Fruit fly (Drosophila melanogaster) whole organism, embryonic: Measurements from ENCODE around the gene CG1774.
A peak's percentile ranks its signal among the peaks of the same experiment; 100 is the strongest.

Experiments used
- Antp ChIP-seq: fragments of 200-800 bp; sonication (Bioruptor generic); optimal IDR thresholded peaks from 3 replicates; lab custom pipeline; 2016; ENCODE audit warnings: missing biosample characterization, missing genetic modification characterization
- Asciz ChIP-seq: fragments of 200-800 bp; sonication (Bioruptor generic); optimal IDR thresholded peaks from 2 replicates; lab custom pipeline; 2017; ENCODE audit warnings: missing biosample characterization, mild to moderate bottlenecking, missing genetic modification characterization, missing genetic modification reagents
- B-H2 ChIP-seq: fragments of 200-800 bp; sonication (Bioruptor generic); optimal IDR thresholded peaks from 2 replicates; lab custom pipeline; 2018; ENCODE audit warnings: missing biosample characterization, mild to moderate bottlenecking, missing genetic modification characterization
- BtbVII ChIP-seq: fragments of 200-800 bp; sonication (Bioruptor generic); optimal IDR thresholded peaks from 3 replicates; lab custom pipeline; 2017; ENCODE audit warnings: missing biosample characterization, mild to moderate bottlenecking, missing genetic modification characterization
- CG10321 ChIP-seq: fragments of 200-800 bp; sonication (Bioruptor generic); IDR thresholded peaks from 2 replicates; pipeline ENCODE4 v1.3.6; 2022; ENCODE audit warnings: missing biosample characterization, missing genetic modification characterization
- CG1233 ChIP-seq: fragments of 200-800 bp; sonication (Bioruptor generic); optimal IDR thresholded peaks from 4 replicates; lab custom pipeline; 2018; ENCODE audit warnings: missing biosample characterization, mild to moderate bottlenecking, missing genetic modification characterization
- CG13296 ChIP-seq: fragments of 200-800 bp; sonication (Bioruptor generic); optimal IDR thresholded peaks from 3 replicates; lab custom pipeline; 2018; ENCODE audit warnings: missing biosample characterization, mild to moderate bottlenecking, missing genetic modification characterization
- CG13775 ChIP-seq: fragments of 200-800 bp; sonication (Bioruptor generic); optimal IDR thresholded peaks from 3 replicates; lab custom pipeline; 2017; ENCODE audit warnings: missing biosample characterization, mild to moderate bottlenecking, missing genetic modification characterization
- CG13894 ChIP-seq: fragments of 200-800 bp; sonication (Bioruptor generic); optimal IDR thresholded peaks from 3 replicates; lab custom pipeline; 2018; ENCODE audit warnings: missing biosample characterization, mild to moderate bottlenecking, missing genetic modification characterization, moderate library complexity
- CG14710 ChIP-seq: fragments of 200-800 bp; sonication (Bioruptor generic); optimal IDR thresholded peaks from 3 replicates; lab custom pipeline; 2019; ENCODE audit warnings: missing biosample characterization, mild to moderate bottlenecking, missing genetic modification characterization, moderate library complexity
- CG15011 ChIP-seq: fragments of 200-800 bp; sonication (Bioruptor generic); optimal IDR thresholded peaks from 3 replicates; lab custom pipeline; 2018; ENCODE audit warnings: missing biosample characterization, mild to moderate bottlenecking, missing genetic modification characterization
- CG15601 ChIP-seq: fragments of 200-800 bp; sonication (Bioruptor generic); optimal IDR thresholded peaks from 3 replicates; lab custom pipeline; 2019; ENCODE audit warnings: missing biosample characterization, mild to moderate bottlenecking, missing genetic modification characterization, moderate library complexity
- CG16815 ChIP-seq: fragments of 200-800 bp; sonication (Bioruptor generic); optimal IDR thresholded peaks from 3 replicates; lab custom pipeline; 2017; ENCODE audit warnings: missing biosample characterization, mild to moderate bottlenecking, missing genetic modification characterization
- CG17612 ChIP-seq: fragments of 200-800 bp; sonication (Bioruptor generic); IDR thresholded peaks from 2 replicates; pipeline ENCODE4 v1.3.6; 2022; ENCODE audit warnings: missing biosample characterization, missing genetic modification characterization
- CG17912 ChIP-seq: fragments of 200-800 bp; sonication (Bioruptor generic); optimal IDR thresholded peaks from 2 replicates; lab custom pipeline; 2018; ENCODE audit warnings: missing biosample characterization, mild to moderate bottlenecking, missing genetic modification characterization
- CG18599 ChIP-seq: fragments of 200-800 bp; sonication (Bioruptor generic); optimal IDR thresholded peaks from 3 replicates; lab custom pipeline; 2017; ENCODE audit warnings: missing biosample characterization, missing genetic modification characterization, mild to moderate bottlenecking, moderate library complexity, missing genetic modification reagents
- CG2120 ChIP-seq: fragments of 200-800 bp; sonication (Bioruptor generic); optimal IDR thresholded peaks from 3 replicates; lab custom pipeline; 2016; ENCODE audit warnings: missing biosample characterization, missing genetic modification characterization
- CG2129 ChIP-seq: fragments of 200-800 bp; sonication (Bioruptor generic); IDR thresholded peaks from 2 replicates; pipeline ENCODE4 v1.3.6; 2022; ENCODE audit warnings: missing biosample characterization, missing genetic modification characterization; ENCODE audit not compliant: partially characterized antibody
- CG30431 ChIP-seq: fragments of 200-800 bp; sonication (Bioruptor generic); optimal IDR thresholded peaks from 2 replicates; lab custom pipeline; 2017; ENCODE audit warnings: missing biosample characterization, missing genetic modification characterization
- CG32532 ChIP-seq: fragments of 200-800 bp; sonication (Bioruptor generic); IDR thresholded peaks from 2 replicates; pipeline ENCODE4 v1.3.6; 2022; ENCODE audit warnings: missing biosample characterization, missing genetic modification characterization
- CG8290 ChIP-seq, 3 experiments: fragments of 200-800 bp; sonication (Bioruptor generic); optimal IDR thresholded peaks; 2 replicates each; lab custom pipeline; 2016 to 2019; ENCODE audit warnings: missing biosample characterization in 3 of 3, missing genetic modification characterization in 3 of 3, mild to moderate bottlenecking in 2 of 3, moderate library complexity in 1 of 3
- CG9437 ChIP-seq: fragments of 200-800 bp; sonication (Bioruptor generic); optimal IDR thresholded peaks from 2 replicates; lab custom pipeline; 2018; ENCODE audit warnings: missing biosample characterization, mild to moderate bottlenecking, missing genetic modification characterization
- D19A ChIP-seq: fragments of 200-800 bp; optimal IDR thresholded peaks from 3 replicates; lab custom pipeline; 2019; ENCODE audit warnings: missing biosample characterization, mild to moderate bottlenecking, missing genetic modification characterization, moderate library complexity
- E2f2 ChIP-seq: fragments of 200-800 bp; sonication (Bioruptor generic); IDR thresholded peaks from 2 replicates; pipeline ENCODE4 v1.3.6; 2022; ENCODE audit warnings: missing biosample characterization, missing genetic modification characterization
- Eip74EF ChIP-seq, 2 experiments: fragments of 200-800 bp in 1 of 2; fragments of >200 bp in 1 of 2; sonication (Bioruptor generic) in 1 of 2; optimal IDR thresholded peaks; 2 replicates each; lab custom pipeline; 2017 to 2019; ENCODE audit warnings: missing biosample characterization in 2 of 2, missing genetic modification characterization in 2 of 2, mild to moderate bottlenecking in 1 of 2, moderate library complexity in 1 of 2
- HmgD ChIP-seq: fragments of 200-800 bp; sonication (Bioruptor generic); optimal IDR thresholded peaks from 3 replicates; lab custom pipeline; 2016; ENCODE audit warnings: missing biosample characterization, missing genetic modification characterization
- Hmr ChIP-seq: fragments of 200-800 bp; sonication (Bioruptor generic); optimal IDR thresholded peaks from 3 replicates; lab custom pipeline; 2017; ENCODE audit warnings: mild to moderate bottlenecking, missing biosample characterization, missing genetic modification reagents, missing genetic modification characterization
- Hr78 ChIP-seq, 2 experiments: fragments of 200-800 bp in 1 of 2; fragments of >200 bp in 1 of 2; sonication (Bioruptor generic) in 1 of 2; optimal IDR thresholded peaks; 2 replicates each; lab custom pipeline; 2017 to 2019; ENCODE audit warnings: missing biosample characterization in 2 of 2, missing genetic modification characterization in 2 of 2, mild to moderate bottlenecking in 1 of 2, moderate library complexity in 1 of 2
- Kr ChIP-seq: fragments of 200-800 bp; sonication (Bioruptor generic); optimal IDR thresholded peaks from 2 replicates; lab custom pipeline; 2017; ENCODE audit warnings: missing biosample characterization, mild to moderate bottlenecking, missing genetic modification characterization
- MTF-1 ChIP-seq: fragments of 200-800 bp; sonication (Bioruptor generic); optimal IDR thresholded peaks from 2 replicates; lab custom pipeline; 2018; ENCODE audit warnings: missing biosample characterization, mild to moderate bottlenecking, missing genetic modification characterization, borderline replicate concordance
- Med ChIP-seq: fragments of 200-800 bp; sonication (Bioruptor generic); peaks from one replicate; lab custom pipeline; 2016; ENCODE audit warnings: missing biosample characterization, missing genetic modification characterization, mild to moderate bottlenecking, inconsistent platforms, moderate library complexity
- Pdp1 ChIP-seq, 2 experiments: fragments of 200-800 bp; sonication (Bioruptor generic); optimal IDR thresholded peaks; 3 replicates each; lab custom pipeline; 2016; ENCODE audit warnings: missing biosample characterization in 2 of 2, missing genetic modification characterization in 2 of 2, mild to moderate bottlenecking in 1 of 2, moderate library complexity in 1 of 2
- Xbp1 ChIP-seq: fragments of 200-800 bp; sonication (Bioruptor generic); optimal IDR thresholded peaks from 3 replicates; lab custom pipeline; 2016; ENCODE audit warnings: missing biosample characterization, mild to moderate bottlenecking, missing genetic modification characterization
- YL-1 ChIP-seq: fragments of 200-800 bp; sonication (Bioruptor generic); optimal IDR thresholded peaks from 3 replicates; lab custom pipeline; 2017; ENCODE audit warnings: missing biosample characterization, mild to moderate bottlenecking, missing genetic modification characterization
- abd-A ChIP-seq: fragments of 200-800 bp; sonication (Bioruptor generic); optimal IDR thresholded peaks from 3 replicates; lab custom pipeline; 2019; ENCODE audit warnings: missing biosample characterization, mild to moderate bottlenecking, missing genetic modification characterization, moderate library complexity
- ase ChIP-seq: fragments of 200-800 bp; sonication (Bioruptor generic); IDR thresholded peaks from 3 replicates; pipeline ENCODE4 v1.3.6; 2022; ENCODE audit warnings: missing biosample characterization, missing genetic modification characterization
- bcd ChIP-seq: fragments of 200-800 bp; sonication (Bioruptor generic); optimal IDR thresholded peaks from 2 replicates; lab custom pipeline; 2017; ENCODE audit warnings: missing biosample characterization, mild to moderate bottlenecking, missing genetic modification characterization
- caup ChIP-seq: fragments of 200-800 bp; sonication (Bioruptor generic); optimal IDR thresholded peaks from 3 replicates; lab custom pipeline; 2017; ENCODE audit warnings: missing biosample characterization, mild to moderate bottlenecking, missing genetic modification characterization, moderate library complexity; ENCODE audit not compliant: severe bottlenecking
- chm ChIP-seq: fragments of 200-800 bp; sonication (Bioruptor generic); IDR thresholded peaks from 2 replicates; pipeline ENCODE4 v1.3.6; 2022; ENCODE audit warnings: missing biosample characterization, missing genetic modification characterization
- cwo ChIP-seq: fragments of 200-800 bp; sonication (Bioruptor generic); optimal IDR thresholded peaks from 3 replicates; lab custom pipeline; 2017; ENCODE audit warnings: missing biosample characterization, missing genetic modification characterization, mild to moderate bottlenecking, moderate library complexity, missing genetic modification reagents
- eve ChIP-seq, 2 experiments: fragments of >200 bp; optimal IDR thresholded peaks; 2 replicates each; lab custom pipeline; 2017; ENCODE audit warnings: missing biosample characterization in 2 of 2, missing genetic modification characterization in 2 of 2
- ewg ChIP-seq: fragments of 200-800 bp; sonication (Bioruptor generic); optimal IDR thresholded peaks from 3 replicates; lab custom pipeline; 2017; ENCODE audit warnings: mild to moderate bottlenecking, missing biosample characterization, missing genetic modification reagents, missing genetic modification characterization
- fru ChIP-seq: fragments of >200 bp; optimal IDR thresholded peaks from 2 replicates; lab custom pipeline; 2017
- gcm2 ChIP-seq: fragments of 200-800 bp; sonication (Bioruptor generic); optimal IDR thresholded peaks from 2 replicates; lab custom pipeline; 2016; ENCODE audit warnings: missing biosample characterization, missing genetic modification characterization
- grn ChIP-seq: fragments of 200-800 bp; sonication (Bioruptor generic); optimal IDR thresholded peaks from 3 replicates; lab custom pipeline; 2017; ENCODE audit warnings: missing biosample characterization, missing genetic modification characterization
- gro ChIP-seq: fragments of 200-800 bp; sonication (Bioruptor generic); optimal IDR thresholded peaks from 2 replicates; lab custom pipeline; 2016; ENCODE audit warnings: missing biosample characterization, missing genetic modification characterization
- jumu ChIP-seq: fragments of 200-800 bp; sonication (Bioruptor generic); optimal IDR thresholded peaks from 3 replicates; lab custom pipeline; 2016; ENCODE audit warnings: missing biosample characterization, missing genetic modification characterization
- sisA ChIP-seq: fragments of 200-800 bp; sonication (Bioruptor generic); IDR thresholded peaks from 2 replicates; pipeline ENCODE4 v1.3.6; 2022; ENCODE audit warnings: missing biosample characterization, missing genetic modification characterization
- tin ChIP-seq: fragments of 200-800 bp; sonication (Bioruptor generic); optimal IDR thresholded peaks from 3 replicates; lab custom pipeline; 2016; ENCODE audit warnings: missing biosample characterization, missing genetic modification characterization
- wek ChIP-seq: fragments of 200-800 bp; sonication (Bioruptor generic); optimal IDR thresholded peaks from 3 replicates; lab custom pipeline; 2018; ENCODE audit warnings: missing biosample characterization, mild to moderate bottlenecking, missing genetic modification characterization, moderate library complexity

CG1774 gene

DNA sequence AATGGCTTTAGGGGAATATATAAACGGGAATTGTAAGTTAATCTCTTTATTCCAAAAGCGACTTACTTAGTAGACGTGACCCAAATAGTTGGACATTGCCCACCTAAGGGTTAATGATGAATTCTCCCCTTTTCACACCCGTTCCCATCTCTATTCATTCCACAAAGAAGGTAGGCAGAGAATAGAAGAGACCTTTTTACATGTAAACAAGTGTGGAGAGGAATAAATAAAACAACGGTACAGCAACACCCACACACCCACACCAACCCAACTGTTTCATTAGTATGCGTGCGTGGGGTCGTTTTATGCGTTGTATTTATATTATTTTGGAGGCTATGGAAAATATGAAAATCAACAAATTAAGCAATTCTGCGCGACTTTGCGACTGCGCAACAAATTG lies 15.4 kb downstream of the CG1774 start (continued):
- no peak for TF ChIP-seq CG16815 (GFP tag; lab: Kevin White, UChicago)
- TF ChIP-seq jumu (GFP tag; lab: Kevin White, UChicago): no peak
- TF ChIP-seq gcm2 (GFP tag; lab: Kevin White, UChicago): no peak
- no peak for TF ChIP-seq wek (GFP tag; lab: Kevin White, UChicago)
- no peak for TF ChIP-seq CG8290 (GFP tag; optimal IDR thresholded peaks at IDR 0.05; lab: Kevin White, UChicago)
- peak in 1 of 2 experiments; percentile 17 for TF ChIP-seq CG8290 (tag; optimal IDR thresholded peaks at IDR 0.05; lab: Kevin White, UChicago)
- TF ChIP-seq CG13296 (GFP tag; lab: Kevin White, UChicago): peak; percentile 29
- no peak for TF ChIP-seq CG15601
- peak; percentile 51 for TF ChIP-seq CG17912 (GFP tag; lab: Kevin White, UChicago)
- TF ChIP-seq CG30431 (GFP tag; lab: Kevin White, UChicago): no peak
- no peak for TF ChIP-seq CG10321 (GFP tag; lab: Robert Waterston, UW)
- TF ChIP-seq gro (GFP tag; lab: Kevin White, UChicago): peak; percentile 2
- TF ChIP-seq CG17612 (GFP tag; lab: Robert Waterston, UW): no peak
- no peak for TF ChIP-seq E2f2
- peak; percentile 43 for TF ChIP-seq Asciz (GFP tag; lab: Kevin White, UChicago)
- no peak for TF ChIP-seq chm (GFP tag; lab: Robert Waterston, UW)
- TF ChIP-seq CG32532 (GFP tag; lab: Robert Waterston, UW): no peak
- TF ChIP-seq CG2129: no peak
- TF ChIP-seq CG2120 (GFP tag; lab: Kevin White, UChicago): peak; percentile 28
- TF ChIP-seq abd-A (tag; lab: Kevin White, UChicago): peak; percentile 39
- peak; percentile 20 for TF ChIP-seq CG13894 (tag; lab: Kevin White, UChicago)
- TF ChIP-seq CG9437 (GFP tag; lab: Kevin White, UChicago): no peak
- no peak for TF ChIP-seq Eip74EF (GFP tag; optimal IDR thresholded peaks at IDR 0.05; lab: Kevin White, UChicago)
- TF ChIP-seq Pdp1 (GFP tag; optimal IDR thresholded peaks at IDR 0.05; lab: Kevin White, UChicago): no peak
- peak; percentile 33 for TF ChIP-seq ewg (GFP tag; lab: Kevin White, UChicago)
- TF ChIP-seq eve (GFP tag; optimal IDR thresholded peaks at IDR 0.05; lab: Kevin White, UChicago): peak in 1 of 2 experiments; percentile 53
- TF ChIP-seq cwo: peak; percentile 30
- TF ChIP-seq CG18599 (GFP tag; lab: Kevin White, UChicago): peak; percentile 32
- TF ChIP-seq CG13775: peak; percentile 9
- no peak for TF ChIP-seq fru (lab: Kevin White, UChicago)
- peak; percentile 30 for TF ChIP-seq Hmr (GFP tag; lab: Kevin White, UChicago)
- TF ChIP-seq tin (GFP tag; lab: Kevin White, UChicago): no peak
- TF ChIP-seq CG14710 (tag; lab: Kevin White, UChicago): no peak
- TF ChIP-seq ase: no peak
- TF ChIP-seq D19A: no peak
- peak in 1 of 2 experiments; percentile 31 for TF ChIP-seq Hr78 (GFP tag; optimal IDR thresholded peaks at IDR 0.05; lab: Kevin White, UChicago)
- TF ChIP-seq CG1233: peak; percentile 4
- TF ChIP-seq grn (GFP tag; lab: Kevin White, UChicago): no peak
- peak; percentile 38 for TF ChIP-seq MTF-1
- TF ChIP-seq sisA (GFP tag; lab: Robert Waterston, UW): no peak
- TF ChIP-seq BtbVII (GFP tag; lab: Kevin White, UChicago): no peak
- TF ChIP-seq Kr (GFP tag; lab: Kevin White, UChicago): peak; percentile 43
- TF ChIP-seq HmgD (GFP tag; lab: Kevin White, UChicago): no peak
- no peak for TF ChIP-seq Antp (GFP tag; lab: Kevin White, UChicago)
- peak; percentile 88 for TF ChIP-seq Med (GFP tag; lab: Kevin White, UChicago)
- TF ChIP-seq bcd: no peak
- no peak for TF ChIP-seq YL-1
- no peak for TF ChIP-seq Xbp1
- no peak for TF ChIP-seq CG15011 (GFP tag; lab: Kevin White, UChicago)
- peak; percentile 20 for TF ChIP-seq caup (GFP tag; lab: Kevin White, UChicago)
- peak; percentile 56 for TF ChIP-seq B-H2
